Fruit fly (Drosophila melanogaster): ENCODE results near the gene pns.

Gene pns

dm6 chr3L:1584003-1584402 is 47.1 kb downstream of the pns start (continued):
- TF ChIP-seq croc (GFP tag; conservative IDR thresholded peaks at IDR 0.05) (peak; percentile 55; the same call in 2 of the 3 replicates), vnd (GFP tag; IDR thresholded peaks at IDR 0.05; ENCODE audit: partially characterized antibody) (no peak), sens-2 (GFP tag; IDR thresholded peaks at IDR 0.05) (peak; percentile 53; the same call in 1 of the 2 replicates), CG15696 (tag; optimal IDR thresholded peaks at IDR 0.05) (no peak), danr (GFP tag; IDR thresholded peaks at IDR 0.05) (no peak), unc-4 (GFP tag; IDR thresholded peaks at IDR 0.05; ENCODE audit: partially characterized antibody) (no peak), ato (GFP tag; IDR thresholded peaks at IDR 0.05; ENCODE audit: partially characterized antibody) (no peak), Dbx (GFP tag; IDR thresholded peaks at IDR 0.05) (no peak), CG33213 (GFP tag; optimal IDR thresholded peaks at IDR 0.05) (no peak), Dref (GFP tag; IDR thresholded peaks at IDR 0.05) (no peak), CG17829 (tag; optimal IDR thresholded peaks at IDR 0.05) (peak; percentile 79), ATbp (GFP tag; optimal IDR thresholded peaks at IDR 0.05) (peak; percentile 55), Atf6 (GFP tag; IDR thresholded peaks at IDR 0.05) (peak; percentile 36; the same call in 1 of the 2 replicates), CG10959 (GFP tag; IDR thresholded peaks at IDR 0.05) (no peak), CG3407 (GFP tag; optimal IDR thresholded peaks at IDR 0.05) (no peak), CG11560 (tag; IDR thresholded peaks at IDR 0.05) (no peak), CG17385 (GFP tag; optimal IDR thresholded peaks at IDR 0.05) (peak; percentile 45), CG9727 (GFP tag; optimal IDR thresholded peaks at IDR 0.05) (peak; percentile 58), luna (GFP tag; optimal IDR thresholded peaks at IDR 0.05) (no peak), br (optimal IDR thresholded peaks at IDR 0.05) (no peak), sob (GFP tag; IDR thresholded peaks at IDR 0.05) (peak; percentile 55; the same call in 1 of the 2 replicates), dan (GFP tag; IDR thresholded peaks at IDR 0.05) (0 out of 2 replicates have a peak, but pooled peaks have one; percentile 24), CG14667 (GFP tag; IDR thresholded peaks at IDR 0.05) (peak; percentile 46; the same call in 1 of the 2 replicates), CG17186 (GFP tag; optimal IDR thresholded peaks at IDR 0.05) (no peak), z (GFP tag; IDR thresholded peaks at IDR 0.05) (0 out of 3 replicates have a peak, but pooled peaks have one; percentile 19), CG7987 (GFP tag; optimal IDR thresholded peaks at IDR 0.05) (no peak), prd (optimal IDR thresholded peaks at IDR 0.05) (no peak), prd (GFP tag; IDR thresholded peaks at IDR 0.05) (peak; percentile 86), sr (GFP tag; IDR thresholded peaks at IDR 0.05) (no peak), CG7928 (GFP tag; optimal IDR thresholded peaks at IDR 0.05) (no peak), Hmx (GFP tag; optimal IDR thresholded peaks at IDR 0.05) (no peak), hbn (GFP tag; IDR thresholded peaks at IDR 0.05; ENCODE audit: partially characterized antibody) (no peak), gem (tag; optimal IDR thresholded peaks at IDR 0.05) (peak; percentile 78), CG16779 (GFP tag; IDR thresholded peaks at IDR 0.05) (no peak), kah (GFP tag; optimal IDR thresholded peaks at IDR 0.05) (no peak), pum (GFP tag; optimal IDR thresholded peaks at IDR 0.05) (peak; percentile 46), Ssrp (tag; optimal IDR thresholded peaks at IDR 0.05) (peak; percentile 71), CG13296 (GFP tag; optimal IDR thresholded peaks at IDR 0.05) (no peak), nau (GFP tag; optimal IDR thresholded peaks at IDR 0.05) (no peak), trh (GFP tag; optimal IDR thresholded peaks at IDR 0.05) (peak; percentile 26), sima (GFP tag; optimal IDR thresholded peaks at IDR 0.05) (no peak), Atf-2 (GFP tag; optimal IDR thresholded peaks at IDR 0.05) (peak; percentile 47), Opbp (GFP tag; IDR thresholded peaks at IDR 0.05; ENCODE audit: partially characterized antibody) (no peak), B-H1 (GFP tag; IDR thresholded peaks at IDR 0.05) (peak; percentile 36; the same call in 2 of the 3 replicates), h (optimal IDR thresholded peaks at IDR 0.05) (no peak), Max (GFP tag; optimal IDR thresholded peaks at IDR 0.05) (no peak), zfh2 (GFP tag; optimal IDR thresholded peaks at IDR 0.05) (no peak), Bgb (GFP tag; IDR thresholded peaks at IDR 0.05; ENCODE audit: partially characterized antibody) (no peak), slbo (GFP tag; IDR thresholded peaks at IDR 0.05) (peak; percentile 66), YL-1 (GFP tag; optimal IDR thresholded peaks at IDR 0.05) (no peak), insv (GFP tag; optimal IDR thresholded peaks at IDR 0.05) (no peak), crol (GFP tag; IDR thresholded peaks at IDR 0.05) (peak; percentile 19; the same call in 1 of the 2 replicates)

All from whole organism, embryonic.